Fruit fly (Drosophila melanogaster) whole organism, prepupa: Measurements from ENCODE around the gene CG43645.

Experiments used
- CG10631 ChIP-seq: fragments of 200-800 bp; sonication (Bioruptor generic); optimal IDR thresholded peaks from 2 replicates; lab custom pipeline; 2016; ENCODE audit warnings: missing biosample characterization, missing genetic modification characterization
- CG11762 ChIP-seq: fragments of 200-800 bp; sonication (Bioruptor generic); optimal IDR thresholded peaks from 3 replicates; lab custom pipeline; 2016; ENCODE audit warnings: missing biosample characterization, missing genetic modification characterization; ENCODE audit not compliant: insufficient read depth
- CG11902 ChIP-seq: fragments of 200-800 bp; sonication (Bioruptor generic); optimal IDR thresholded peaks from 3 replicates; lab custom pipeline; 2016; ENCODE audit warnings: missing biosample characterization, missing genetic modification characterization
- CG1621 ChIP-seq: fragments of 200-800 bp; sonication (Bioruptor generic); optimal IDR thresholded peaks from 3 replicates; lab custom pipeline; 2018; ENCODE audit warnings: missing biosample characterization, mild to moderate bottlenecking, missing genetic modification characterization
- CG16779 ChIP-seq: fragments of 200-800 bp; sonication (Bioruptor generic); optimal IDR thresholded peaks from 3 replicates; lab custom pipeline; 2017; ENCODE audit warnings: missing biosample characterization, mild to moderate bottlenecking, missing genetic modification characterization
- CG3032 ChIP-seq: fragments of 200-800 bp; optimal IDR thresholded peaks from 2 replicates; lab custom pipeline; 2019; ENCODE audit warnings: missing biosample characterization, mild to moderate bottlenecking, missing genetic modification characterization, moderate library complexity
- CG31627 ChIP-seq: fragments of 200-800 bp; sonication (Bioruptor generic); optimal IDR thresholded peaks from 3 replicates; lab custom pipeline; 2016; ENCODE audit warnings: missing biosample characterization, missing genetic modification characterization
- CG3919 ChIP-seq: fragments of 200-800 bp; sonication (Bioruptor generic); optimal IDR thresholded peaks from 3 replicates; lab custom pipeline; 2016; ENCODE audit warnings: missing biosample characterization, missing genetic modification characterization
- CG4318 ChIP-seq: fragments of 200-800 bp; sonication (Bioruptor generic); optimal IDR thresholded peaks from 3 replicates; lab custom pipeline; 2017; ENCODE audit warnings: missing biosample characterization, mild to moderate bottlenecking, missing genetic modification characterization
- CG6163 ChIP-seq: fragments of 200-800 bp; sonication (Bioruptor generic); IDR thresholded peaks from 3 replicates; pipeline ENCODE4 v1.3.6; 2022; ENCODE audit warnings: missing biosample characterization, missing genetic modification characterization
- CG6276 ChIP-seq: fragments of 200-800 bp; sonication (Bioruptor generic); optimal IDR thresholded peaks from 2 replicates; lab custom pipeline; 2017; ENCODE audit warnings: missing biosample characterization, mild to moderate bottlenecking, missing genetic modification characterization
- CG6792 ChIP-seq: fragments of 200-800 bp; sonication (Bioruptor generic); optimal IDR thresholded peaks from 3 replicates; lab custom pipeline; 2016; ENCODE audit warnings: missing biosample characterization, missing genetic modification characterization
- CG6808 ChIP-seq: fragments of 200-800 bp; sonication (Bioruptor generic); optimal IDR thresholded peaks from 3 replicates; lab custom pipeline; 2017; ENCODE audit warnings: missing biosample characterization, missing genetic modification characterization, mild to moderate bottlenecking, moderate library complexity, missing genetic modification reagents
- CG6854 ChIP-seq: fragments of 200-800 bp; sonication (Bioruptor generic); optimal IDR thresholded peaks from 2 replicates; lab custom pipeline; 2017; ENCODE audit warnings: missing biosample characterization, mild to moderate bottlenecking, missing genetic modification characterization
- CG7368 ChIP-seq: fragments of 200-800 bp; sonication (Bioruptor generic); optimal IDR thresholded peaks from 3 replicates; lab custom pipeline; 2016; ENCODE audit warnings: missing biosample characterization, missing genetic modification characterization
- CG8119 ChIP-seq: fragments of 200-800 bp; sonication (Bioruptor generic); IDR thresholded peaks from 3 replicates; pipeline ENCODE4 v1.3.6; 2022; ENCODE audit warnings: missing biosample characterization, missing genetic modification characterization
- CG8319 ChIP-seq: fragments of 200-800 bp; sonication (Bioruptor generic); optimal IDR thresholded peaks from 3 replicates; lab custom pipeline; 2016; ENCODE audit warnings: missing biosample characterization, missing genetic modification characterization
- CG8632 ChIP-seq: fragments of 200-800 bp; sonication (Bioruptor generic); optimal IDR thresholded peaks from 3 replicates; lab custom pipeline; 2016; ENCODE audit warnings: missing biosample characterization, missing genetic modification characterization
- CG9139 ChIP-seq: fragments of 200-800 bp; sonication (Bioruptor generic); optimal IDR thresholded peaks from 3 replicates; lab custom pipeline; 2017; ENCODE audit warnings: missing biosample characterization, mild to moderate bottlenecking, missing genetic modification characterization
- Eip75B ChIP-seq: fragments of 200-800 bp; sonication (Bioruptor generic); optimal IDR thresholded peaks from 3 replicates; lab custom pipeline; 2016; ENCODE audit warnings: missing biosample characterization, missing genetic modification characterization
- Eip78C ChIP-seq: fragments of 200-800 bp; sonication (Bioruptor generic); peaks from one replicate; lab custom pipeline; 2016; ENCODE audit warnings: missing biosample characterization, missing genetic modification characterization
- Eip93F ChIP-seq: fragments of 200-800 bp; sonication (Bioruptor generic); optimal IDR thresholded peaks from 2 replicates; lab custom pipeline; 2016; ENCODE audit warnings: missing biosample characterization, mild to moderate bottlenecking, missing genetic modification characterization
- Ets96B ChIP-seq: fragments of 200-800 bp; optimal IDR thresholded peaks from 2 replicates; lab custom pipeline; 2019; ENCODE audit warnings: missing biosample characterization, mild to moderate bottlenecking, missing genetic modification characterization, moderate library complexity
- Hr38 ChIP-seq: sonication (Bioruptor generic); optimal IDR thresholded peaks from 2 replicates; lab custom pipeline; 2016; ENCODE audit warnings: missing biosample characterization, missing genetic modification characterization
- Hr39 ChIP-seq: fragments of 200-800 bp; sonication (Bioruptor generic); optimal IDR thresholded peaks from 2 replicates; lab custom pipeline; 2016; ENCODE audit warnings: missing biosample characterization, missing genetic modification characterization
- Lpt ChIP-seq: fragments of 200-800 bp; sonication (Bioruptor generic); optimal IDR thresholded peaks from 3 replicates; lab custom pipeline; 2016; ENCODE audit warnings: missing biosample characterization, missing genetic modification characterization
- Met ChIP-seq: fragments of 200-800 bp; sonication (Bioruptor generic); optimal IDR thresholded peaks from 3 replicates; lab custom pipeline; 2016; ENCODE audit warnings: missing biosample characterization, missing genetic modification characterization
- OdsH ChIP-seq: fragments of 200-800 bp; sonication (Bioruptor generic); optimal IDR thresholded peaks from 3 replicates; lab custom pipeline; 2016; ENCODE audit warnings: missing biosample characterization, missing genetic modification characterization
- Sox102F ChIP-seq: fragments of 200-800 bp; sonication (Bioruptor generic); optimal IDR thresholded peaks from 2 replicates; lab custom pipeline; 2016; ENCODE audit warnings: missing biosample characterization, mild to moderate bottlenecking, missing genetic modification characterization
- Sox15 ChIP-seq: fragments of 200-800 bp; sonication (Bioruptor generic); optimal IDR thresholded peaks from 3 replicates; lab custom pipeline; 2016; ENCODE audit warnings: missing biosample characterization, missing genetic modification characterization
- acj6 ChIP-seq: fragments of 200-800 bp; sonication (Bioruptor generic); optimal IDR thresholded peaks from 3 replicates; lab custom pipeline; 2016; ENCODE audit warnings: missing biosample characterization, missing genetic modification characterization
- cyc ChIP-seq: fragments of 200-800 bp; sonication (Bioruptor generic); optimal IDR thresholded peaks from 3 replicates; lab custom pipeline; 2016; ENCODE audit warnings: missing biosample characterization, missing genetic modification characterization
- dac ChIP-seq: fragments of 200-800 bp; sonication (Bioruptor generic); optimal IDR thresholded peaks from 2 replicates; lab custom pipeline; 2017; ENCODE audit warnings: missing biosample characterization, mild to moderate bottlenecking, missing genetic modification characterization
- dsx ChIP-seq: fragments of 200-800 bp; optimal IDR thresholded peaks from 3 replicates; lab custom pipeline; 2019; ENCODE audit warnings: missing biosample characterization, mild to moderate bottlenecking, missing genetic modification characterization, moderate library complexity; ENCODE audit not compliant: poor library complexity, severe bottlenecking
- eg ChIP-seq: fragments of 200-800 bp; sonication (Bioruptor generic); IDR thresholded peaks from 3 replicates; pipeline ENCODE4 v1.3.6; 2022; ENCODE audit warnings: missing biosample characterization, missing genetic modification characterization
- esn ChIP-seq: fragments of 200-800 bp; sonication (Bioruptor generic); optimal IDR thresholded peaks from 2 replicates; lab custom pipeline; 2016; ENCODE audit warnings: missing biosample characterization, mild to moderate bottlenecking, missing genetic modification characterization, moderate library complexity
- fd59A ChIP-seq: fragments of 200-800 bp; sonication (Bioruptor generic); optimal IDR thresholded peaks from 2 replicates; lab custom pipeline; 2017; ENCODE audit warnings: missing biosample characterization, mild to moderate bottlenecking, missing genetic modification characterization, missing genetic modification reagents
- fd85E ChIP-seq: fragments of 200-800 bp; sonication (Bioruptor generic); optimal IDR thresholded peaks from 3 replicates; lab custom pipeline; 2016; ENCODE audit warnings: missing biosample characterization, missing genetic modification characterization
- fkh ChIP-seq: fragments of 200-800 bp; sonication (Bioruptor generic); optimal IDR thresholded peaks from 3 replicates; lab custom pipeline; 2017; ENCODE audit warnings: missing biosample characterization, mild to moderate bottlenecking, missing genetic modification characterization, moderate library complexity
- lz ChIP-seq: fragments of 200-800 bp; sonication (Bioruptor generic); optimal IDR thresholded peaks from 3 replicates; lab custom pipeline; 2016; ENCODE audit warnings: missing biosample characterization, missing genetic modification characterization
- net ChIP-seq: fragments of 200-800 bp; sonication (Bioruptor generic); optimal IDR thresholded peaks from 3 replicates; lab custom pipeline; 2016; ENCODE audit warnings: missing biosample characterization, missing genetic modification characterization
- pdm3 ChIP-seq: fragments of 200-800 bp; sonication (Bioruptor generic); optimal IDR thresholded peaks from 3 replicates; lab custom pipeline; 2016; ENCODE audit warnings: missing biosample characterization, missing genetic modification characterization
- salr ChIP-seq, 2 experiments: fragments of 200-800 bp; sonication (Bioruptor generic); optimal IDR thresholded peaks; 3 replicates each; lab custom pipeline; 2016 to 2018; ENCODE audit warnings: missing biosample characterization in 2 of 2, missing genetic modification characterization in 2 of 2, mild to moderate bottlenecking in 1 of 2
- spab ChIP-seq: fragments of 200-800 bp; sonication (Bioruptor generic); optimal IDR thresholded peaks from 2 replicates; lab custom pipeline; 2017; ENCODE audit warnings: missing biosample characterization, mild to moderate bottlenecking, missing genetic modification characterization, missing genetic modification reagents
- svp ChIP-seq: fragments of 200-800 bp; sonication (Bioruptor generic); peaks from one replicate; lab custom pipeline; 2016; ENCODE audit warnings: missing biosample characterization, missing genetic modification characterization
- topi ChIP-seq: fragments of 200-800 bp; sonication (Bioruptor generic); optimal IDR thresholded peaks from 3 replicates; lab custom pipeline; 2016; ENCODE audit warnings: missing biosample characterization, missing genetic modification characterization
- vri ChIP-seq: fragments of 200-800 bp; sonication (Bioruptor generic); optimal IDR thresholded peaks from 3 replicates; lab custom pipeline; 2016; ENCODE audit warnings: missing biosample characterization, mild to moderate bottlenecking, missing genetic modification characterization

The CG43645 gene

DNA sequence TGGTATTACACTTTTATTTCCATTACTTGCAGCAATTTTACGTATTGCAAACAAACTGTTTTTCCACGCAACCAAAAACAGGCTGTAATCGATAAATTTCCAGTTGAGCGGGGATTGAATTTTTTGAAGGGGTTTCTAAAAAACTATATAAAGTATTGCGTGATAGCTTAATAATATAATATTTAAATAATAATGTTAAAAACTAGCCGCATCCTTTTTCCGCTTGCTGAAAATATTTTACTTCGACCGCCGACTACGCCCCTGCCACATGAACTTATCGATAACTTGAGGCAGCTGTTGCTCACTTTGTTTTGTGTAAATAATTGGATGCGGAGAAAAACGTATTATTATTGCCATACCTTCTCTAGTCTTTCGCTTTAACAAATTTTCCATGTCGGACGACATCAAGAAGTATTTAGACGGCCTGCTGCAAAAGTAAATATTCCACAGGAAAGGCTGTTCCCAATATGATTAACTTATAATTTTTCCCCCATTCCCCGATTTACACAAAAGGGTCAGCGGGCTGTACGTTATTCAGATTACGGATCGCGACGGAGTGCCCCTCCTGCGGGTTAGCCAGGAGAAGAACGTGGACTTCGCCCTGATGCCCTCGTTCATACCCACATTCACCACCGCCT is 4.5 kb upstream of the CG43645 start, which contains the start of the genes fws and Lamtor3 (continued):
- TF ChIP-seq CG6854 (GFP tag; lab: Kevin White, UChicago) (peak; percentile 96), Lpt (peak; percentile 99), CG4318 (peak; percentile 99), svp (peak; percentile 97), Eip78C (GFP tag; lab: Kevin White, UChicago) (peak; percentile 99), dsx (GFP tag; lab: Kevin White, UChicago) (peak; percentile 97), Sox15 (GFP tag; lab: Kevin White, UChicago) (peak; percentile 99), CG1621 (tag; lab: Kevin White, UChicago) (peak; percentile 97), fd59A (GFP tag; lab: Kevin White, UChicago) (peak; percentile 96), esn (GFP tag; lab: Kevin White, UChicago) (peak; percentile 99), Hr38 (GFP tag; lab: Kevin White, UChicago) (peak; percentile 37), CG8632 (peak; percentile 99), CG6163 (GFP tag; lab: Robert Waterston, UW) (peak; percentile 100), dac (GFP tag; lab: Kevin White, UChicago) (peak; percentile 99), net (GFP tag; lab: Kevin White, UChicago) (peak; percentile 98), CG6808 (GFP tag; lab: Kevin White, UChicago) (peak; percentile 92), Hr39 (GFP tag; lab: Kevin White, UChicago) (peak; percentile 96)

DNA sequence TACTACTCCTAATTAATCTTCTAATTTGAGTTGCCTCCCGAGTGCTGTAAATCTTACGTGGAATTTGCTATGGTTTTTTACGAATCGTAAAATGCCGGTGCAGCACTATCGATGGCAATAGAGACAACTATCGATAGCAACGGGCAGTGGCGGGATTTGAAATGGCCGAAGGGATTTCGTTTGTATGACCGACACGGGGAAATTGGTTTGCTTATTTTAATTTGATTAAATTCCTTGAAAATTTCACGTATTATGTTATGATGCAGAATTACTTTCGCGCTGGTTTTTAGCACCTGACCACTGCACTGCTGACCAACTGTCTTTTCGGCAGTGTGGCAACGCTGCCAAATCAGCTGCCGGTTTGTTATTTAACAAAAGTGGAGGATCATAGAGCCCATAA is 1.4 kb upstream of the CG43645 start, which contains the start of the genes GCS2beta and CG5131:
Gene GCS2beta, minus strand, starts transcription at position 134 of the 400 bp plus-strand sequence.
Gene CG5131, plus strand, starts transcription at position 328 of the 400 bp plus-strand sequence.
- TF ChIP-seq CG31627 (peak; percentile 97), vri (peak; percentile 89), Sox102F (GFP tag; lab: Kevin White, UChicago) (peak; percentile 88), Eip93F (GFP tag; lab: Kevin White, UChicago) (no peak), CG6276 (peak; percentile 73), CG6792 (GFP tag; lab: Kevin White, UChicago) (peak; percentile 85), salr (GFP tag; optimal IDR thresholded peaks at IDR 0.05; lab: Kevin White, UChicago) (peak; percentile 85 to 86), CG3032 (tag; lab: Kevin White, UChicago) (peak; percentile 87), dsx (GFP tag; lab: Kevin White, UChicago) (peak; percentile 61), CG9139 (GFP tag; lab: Kevin White, UChicago) (no peak), CG11902 (peak; percentile 95), CG11762 (GFP tag; lab: Kevin White, UChicago) (peak; percentile 86), CG10631 (GFP tag; lab: Kevin White, UChicago) (peak; percentile 95), Hr38 (GFP tag; lab: Kevin White, UChicago) (peak; percentile 94), eg (GFP tag; lab: Robert Waterston, UW) (peak; percentile 95), CG16779 (peak; percentile 52), net (GFP tag; lab: Kevin White, UChicago) (peak; percentile 92), OdsH (GFP tag; lab: Kevin White, UChicago) (peak; percentile 95), CG6854 (GFP tag; lab: Kevin White, UChicago) (peak; percentile 53), fd85E (GFP tag; lab: Kevin White, UChicago) (peak; percentile 61), CG8119 (GFP tag; lab: Robert Waterston, UW) (peak; percentile 87), svp (peak; percentile 97), cyc (peak; percentile 96), CG7368 (GFP tag; lab: Kevin White, UChicago) (peak; percentile 92), Lpt (peak; percentile 81), Sox15 (GFP tag; lab: Kevin White, UChicago) (peak; percentile 94), Ets96B (tag; lab: Kevin White, UChicago) (peak; percentile 80), CG6808 (GFP tag; lab: Kevin White, UChicago) (peak; percentile 58), topi (GFP tag; lab: Kevin White, UChicago) (peak; percentile 91), pdm3 (peak; percentile 96), lz (GFP tag; lab: Kevin White, UChicago) (peak; percentile 93), CG1621 (tag; lab: Kevin White, UChicago) (peak; percentile 86), Eip75B (peak; percentile 91), Met (GFP tag; lab: Kevin White, UChicago) (peak; percentile 89), fkh (no peak), Hr39 (GFP tag; lab: Kevin White, UChicago) (peak; percentile 97), spab (GFP tag; lab: Kevin White, UChicago) (peak; percentile 61), CG3919 (GFP tag; lab: Kevin White, UChicago) (peak; percentile 94), acj6 (peak; percentile 93), CG8319 (GFP tag; lab: Kevin White, UChicago) (peak; percentile 91)
